Worm (Caenorhabditis elegans): ENCODE data around the gene C34C6.9.

The C34C6.9 gene

DNA sequence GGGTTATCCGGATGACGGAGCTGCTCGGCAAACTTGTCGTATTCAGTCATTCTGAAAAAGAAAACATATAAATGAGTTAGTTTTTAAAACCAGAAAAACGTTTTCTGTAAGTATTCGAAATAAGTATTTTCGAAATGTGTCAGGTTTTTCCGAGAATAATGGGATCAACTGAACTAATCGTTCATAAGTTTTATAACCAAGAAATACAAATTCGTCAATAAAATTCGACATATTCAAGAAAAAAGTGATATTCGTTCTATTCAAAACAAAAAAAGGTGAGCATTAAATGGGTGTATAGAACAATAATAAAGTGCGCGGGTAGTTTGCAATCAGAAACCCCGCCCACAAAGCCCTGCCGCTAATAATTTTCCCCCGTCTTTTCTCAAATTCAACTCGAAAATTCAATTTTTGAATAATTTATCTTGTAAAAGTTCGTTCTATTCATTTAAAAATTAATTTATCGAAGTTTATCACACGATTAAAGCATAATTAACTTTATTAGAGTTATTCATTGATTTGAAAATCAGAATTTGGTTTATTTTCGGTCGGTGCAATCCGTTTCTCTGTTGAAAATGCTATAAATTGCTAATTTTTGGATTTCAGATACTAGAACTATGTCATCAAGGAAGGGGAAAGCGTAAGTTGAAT lies 30.6 kb downstream of the C34C6.9 start, which contains the start of the genes cyn-11 and T01B7.5:
TSS of gene cyn-11 (minus strand) at position 51 of the 648 bp plus-strand sequence.
TSS of gene T01B7.5 (plus strand) at position 598 of the 648 bp plus-strand sequence.
- TF ChIP-seq tab-1 (GFP tag; IDR thresholded peaks at IDR 0.05) (no peak), med-1 (GFP tag; optimal IDR thresholded peaks at IDR 0.05; ENCODE audit: insufficient read depth) (peak; percentile 46), cog-1 (tag; optimal IDR thresholded peaks at IDR 0.05) (peak; percentile 10), flt-1 (GFP tag; IDR thresholded peaks at IDR 0.05) (peak; percentile 37), ref-1 (GFP tag; conservative IDR thresholded peaks at IDR 0.05) (no peak), ztf-23 (GFP tag; IDR thresholded peaks at IDR 0.05) (peak; percentile 81)

DNA sequence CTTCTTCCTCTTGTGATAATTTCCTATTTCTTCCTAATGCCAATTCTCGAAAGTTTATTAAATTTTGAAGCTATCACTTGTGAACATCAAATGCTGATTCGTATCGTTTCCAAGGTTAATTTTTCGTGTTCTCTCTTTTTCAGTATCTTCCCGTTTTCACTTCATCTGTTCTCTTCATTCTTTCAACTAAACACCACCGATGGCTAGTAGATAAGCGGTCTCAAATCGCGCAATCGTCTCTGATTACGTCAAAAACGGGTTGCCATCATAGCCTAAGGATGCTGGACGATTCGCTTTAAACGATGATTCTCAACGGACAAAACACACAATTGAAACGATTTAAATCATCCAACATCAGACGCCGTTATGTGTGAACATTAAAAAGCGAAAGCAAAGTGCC lies 31.9 kb downstream of the C34C6.9 start:
- TF ChIP-seq ref-1 (GFP tag; conservative IDR thresholded peaks at IDR 0.05): no peak
- no peak for TF ChIP-seq flt-1 (GFP tag; IDR thresholded peaks at IDR 0.05)
- no peak for TF ChIP-seq T22C8.4 (GFP tag; IDR thresholded peaks at IDR 0.05)
- TF ChIP-seq klf-2 (GFP tag; conservative IDR thresholded peaks at IDR 0.05): no peak
- TF ChIP-seq ztf-29 (GFP tag; IDR thresholded peaks at IDR 0.05): no peak
- TF ChIP-seq med-1 (GFP tag; optimal IDR thresholded peaks at IDR 0.05; ENCODE audit: insufficient read depth): no peak

DNA sequence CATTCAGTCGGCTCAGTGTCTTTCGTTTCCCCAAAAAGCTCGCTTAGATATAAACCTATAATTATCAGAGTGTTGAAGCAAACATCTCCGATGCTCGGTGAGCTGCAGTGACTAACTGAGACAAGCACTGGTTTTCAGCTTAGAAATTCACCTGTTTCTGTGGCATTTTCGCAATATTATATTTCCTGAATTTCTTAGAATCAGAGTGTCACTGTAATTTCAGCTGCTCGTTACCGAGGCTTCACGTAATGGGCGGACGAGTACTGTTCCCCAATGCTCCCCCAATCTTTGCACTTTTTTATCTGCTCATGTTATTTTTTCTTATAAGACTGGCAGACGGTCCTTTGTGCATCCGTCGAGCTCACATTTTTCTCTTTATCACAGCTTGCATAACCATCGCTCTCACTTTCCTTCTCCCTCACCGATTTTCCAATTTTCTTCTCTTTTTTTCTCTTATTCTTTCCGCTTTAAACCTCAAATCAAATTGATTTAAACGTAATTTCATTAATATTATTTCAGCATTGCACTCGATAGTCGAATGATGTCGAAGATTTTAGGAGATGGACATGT lies 36.3 kb downstream of the C34C6.9 start, which contains the start of gene trcs-2:
TSS of gene trcs-2 (plus strand) at position 520 of the 570 bp plus-strand sequence.
- no peak for TF ChIP-seq tab-1 (GFP tag; IDR thresholded peaks at IDR 0.05)
- no peak for TF ChIP-seq flt-1 (GFP tag; IDR thresholded peaks at IDR 0.05)
- no peak for TF ChIP-seq ztf-23 (GFP tag; IDR thresholded peaks at IDR 0.05)
- TF ChIP-seq cog-1 (tag; optimal IDR thresholded peaks at IDR 0.05): no peak
- no peak for TF ChIP-seq T22C8.4 (GFP tag; IDR thresholded peaks at IDR 0.05)
- no peak for TF ChIP-seq klf-2 (GFP tag; conservative IDR thresholded peaks at IDR 0.05)
- TF ChIP-seq ref-1 (GFP tag; conservative IDR thresholded peaks at IDR 0.05): no peak
- no peak for TF ChIP-seq med-1 (GFP tag; optimal IDR thresholded peaks at IDR 0.05; ENCODE audit: insufficient read depth)
- TF ChIP-seq ztf-29 (GFP tag; IDR thresholded peaks at IDR 0.05): no peak

DNA sequence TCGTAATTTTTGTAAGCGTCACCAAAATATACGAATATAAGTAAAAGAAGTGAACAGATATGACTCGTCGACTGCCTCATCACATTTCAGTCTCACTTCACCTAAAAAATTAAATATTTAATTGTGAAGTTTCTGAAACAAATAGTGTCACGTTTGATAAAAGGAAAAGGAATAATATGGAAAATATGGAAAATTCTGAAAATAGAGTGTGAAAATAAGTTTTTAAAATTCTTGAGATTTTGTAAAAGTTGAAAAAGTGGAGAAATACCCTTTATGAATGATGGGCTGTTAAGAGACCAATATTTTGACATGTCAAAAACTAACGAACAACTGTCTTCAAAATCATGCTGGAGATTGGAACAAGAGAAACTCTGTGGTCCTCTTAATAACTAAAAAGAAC lies 41.0 kb downstream of the C34C6.9 start, which contains the start of gene T01B7.9:
TSS of gene T01B7.9 (minus strand) at position 101 of the 400 bp plus-strand sequence.
- TF ChIP-seq med-1 (GFP tag; optimal IDR thresholded peaks at IDR 0.05; ENCODE audit: insufficient read depth) (no peak), cog-1 (tag; optimal IDR thresholded peaks at IDR 0.05) (no peak), T22C8.4 (GFP tag; IDR thresholded peaks at IDR 0.05) (no peak), klf-2 (GFP tag; conservative IDR thresholded peaks at IDR 0.05) (no peak), flt-1 (GFP tag; IDR thresholded peaks at IDR 0.05) (no peak), tab-1 (GFP tag; IDR thresholded peaks at IDR 0.05) (no peak), ztf-29 (GFP tag; IDR thresholded peaks at IDR 0.05) (no peak), ztf-23 (GFP tag; IDR thresholded peaks at IDR 0.05) (no peak), ref-1 (GFP tag; conservative IDR thresholded peaks at IDR 0.05) (no peak)

DNA sequence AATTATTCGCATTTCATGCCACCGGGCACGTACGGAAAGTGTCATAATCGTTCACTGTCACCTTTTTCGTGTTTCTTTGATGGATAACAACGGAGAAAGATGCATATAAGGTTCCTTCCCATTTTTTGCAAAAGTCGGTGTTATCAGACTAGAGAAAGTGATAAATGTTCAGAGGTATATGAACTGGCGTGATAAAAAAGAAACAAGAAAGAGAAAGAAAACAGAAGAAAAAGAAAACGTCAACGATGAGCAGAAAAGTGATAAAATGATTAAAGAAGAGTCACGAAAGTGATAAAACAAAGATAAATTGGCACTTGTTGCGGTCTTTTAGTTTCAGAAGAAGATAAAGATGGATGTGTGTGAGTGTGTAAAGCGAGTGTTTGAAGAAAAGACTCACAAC lies 44.6 kb downstream of the C34C6.9 start:
- no peak for TF ChIP-seq tab-1 (GFP tag; IDR thresholded peaks at IDR 0.05)
- no peak for TF ChIP-seq klf-2 (GFP tag; conservative IDR thresholded peaks at IDR 0.05)
- TF ChIP-seq ref-1 (GFP tag; conservative IDR thresholded peaks at IDR 0.05): no peak
- no peak for TF ChIP-seq flt-1 (GFP tag; IDR thresholded peaks at IDR 0.05)
- no peak for TF ChIP-seq ztf-29 (GFP tag; IDR thresholded peaks at IDR 0.05)
- TF ChIP-seq ztf-23 (GFP tag; IDR thresholded peaks at IDR 0.05): no peak
- TF ChIP-seq T22C8.4 (GFP tag; IDR thresholded peaks at IDR 0.05): no peak
- TF ChIP-seq cog-1 (tag; optimal IDR thresholded peaks at IDR 0.05): no peak
- no peak for TF ChIP-seq med-1 (GFP tag; optimal IDR thresholded peaks at IDR 0.05; ENCODE audit: insufficient read depth)

DNA sequence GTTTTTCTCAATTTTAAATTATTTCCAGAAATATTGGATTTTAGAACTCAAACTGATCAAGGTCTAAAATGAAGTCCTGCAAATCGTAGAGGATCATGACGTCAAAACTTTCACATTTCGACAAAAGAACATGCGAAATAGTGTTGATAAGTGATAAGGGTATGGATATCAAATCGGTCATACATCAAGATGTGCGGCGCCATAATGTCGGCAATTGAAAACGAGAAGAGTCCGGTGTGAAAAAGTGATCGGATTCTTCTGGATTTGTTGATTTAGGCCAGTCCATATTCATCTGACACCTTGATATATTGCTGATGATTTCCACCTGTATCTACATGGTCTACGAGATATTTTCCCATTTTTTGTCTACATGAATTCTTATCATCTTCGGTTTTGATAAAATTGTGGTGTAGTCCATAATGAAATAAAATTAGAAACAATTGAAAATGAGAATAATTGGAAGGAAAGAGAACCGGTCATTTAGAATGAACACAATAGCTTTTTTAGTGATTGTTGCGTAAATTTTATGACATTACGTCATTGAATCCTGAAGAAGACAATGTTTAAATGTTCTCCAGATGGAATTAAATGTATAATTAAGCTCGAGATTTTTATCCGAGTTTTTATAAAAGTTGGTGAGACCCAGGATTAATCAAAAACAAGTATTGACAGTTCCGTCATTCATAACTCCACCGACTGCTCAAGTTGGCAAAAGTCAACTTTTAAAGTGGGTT lies 45.4 kb downstream of the C34C6.9 start:
- TF ChIP-seq cog-1 (tag; optimal IDR thresholded peaks at IDR 0.05): no peak
- TF ChIP-seq ztf-29 (GFP tag; IDR thresholded peaks at IDR 0.05): no peak
- TF ChIP-seq ref-1 (GFP tag; conservative IDR thresholded peaks at IDR 0.05): no peak
- TF ChIP-seq T22C8.4 (GFP tag; IDR thresholded peaks at IDR 0.05): no peak
- TF ChIP-seq klf-2 (GFP tag; conservative IDR thresholded peaks at IDR 0.05): no peak
- TF ChIP-seq tab-1 (GFP tag; IDR thresholded peaks at IDR 0.05): no peak
- TF ChIP-seq med-1 (GFP tag; optimal IDR thresholded peaks at IDR 0.05; ENCODE audit: insufficient read depth): no peak
- TF ChIP-seq flt-1 (GFP tag; IDR thresholded peaks at IDR 0.05): no peak

DNA sequence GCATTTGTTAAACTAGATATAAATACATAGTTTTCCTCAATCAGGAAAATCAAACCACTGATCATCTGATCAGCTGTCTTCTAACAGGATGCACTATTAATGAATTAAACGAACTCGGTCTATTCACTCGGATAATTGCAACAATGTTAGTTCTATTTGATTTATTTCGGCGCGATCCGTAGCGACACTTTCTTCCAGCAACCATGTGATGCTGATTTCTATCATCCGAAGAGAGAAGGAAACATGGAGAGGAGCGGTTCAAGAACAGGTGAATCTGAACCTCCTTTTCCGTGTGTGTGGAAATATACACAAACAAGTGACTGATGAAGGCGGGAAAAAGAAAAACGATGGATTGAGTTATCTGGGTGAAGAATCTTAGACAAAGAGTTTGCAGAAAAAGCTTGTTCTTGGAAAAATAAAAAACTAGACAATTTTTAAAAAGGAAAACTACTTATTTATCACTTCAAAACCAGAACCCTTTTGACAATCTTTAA lies 46.1 kb downstream of the C34C6.9 start:
- TF ChIP-seq tab-1 (GFP tag; IDR thresholded peaks at IDR 0.05) (no peak), ztf-23 (GFP tag; IDR thresholded peaks at IDR 0.05) (no peak), T22C8.4 (GFP tag; IDR thresholded peaks at IDR 0.05) (no peak), ztf-29 (GFP tag; IDR thresholded peaks at IDR 0.05) (no peak), ref-1 (GFP tag; conservative IDR thresholded peaks at IDR 0.05) (no peak), med-1 (GFP tag; optimal IDR thresholded peaks at IDR 0.05; ENCODE audit: insufficient read depth) (no peak), klf-2 (GFP tag; conservative IDR thresholded peaks at IDR 0.05) (no peak), cog-1 (tag; optimal IDR thresholded peaks at IDR 0.05) (no peak), flt-1 (GFP tag; IDR thresholded peaks at IDR 0.05) (no peak)

DNA sequence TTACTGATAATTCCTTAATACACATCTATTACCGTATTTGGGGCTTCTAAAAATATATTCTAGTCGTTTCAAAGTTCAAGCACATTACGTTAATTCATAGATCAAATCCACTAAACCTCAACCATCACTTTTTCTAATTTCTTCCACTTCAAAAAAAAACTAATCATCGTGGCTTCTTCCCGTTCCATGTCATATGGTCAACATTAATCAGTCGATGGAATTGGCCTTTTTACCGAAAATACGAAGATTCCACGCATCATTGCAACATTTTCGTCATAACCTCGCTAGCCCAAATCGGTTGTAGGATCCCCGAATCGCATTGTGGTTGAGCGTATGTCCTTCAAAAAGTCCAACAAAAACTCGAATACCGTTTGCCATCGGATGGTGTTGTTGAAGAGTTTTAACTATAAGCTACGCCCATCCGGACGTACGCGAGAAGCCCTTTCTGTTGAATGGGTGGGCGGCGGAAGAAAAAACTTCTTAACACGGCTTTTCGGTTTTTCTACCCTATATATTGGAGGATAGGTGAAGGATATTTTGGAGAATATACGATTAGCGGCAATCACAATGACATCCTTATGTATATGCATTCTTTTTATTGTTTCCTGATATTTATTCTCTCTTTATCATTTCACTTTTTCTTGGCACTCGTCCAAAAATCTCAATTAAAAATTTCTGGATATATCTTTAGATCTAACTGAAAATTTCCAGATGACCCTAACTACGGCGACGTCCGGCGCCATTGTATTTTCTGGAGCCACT lies 46.8 kb downstream of the C34C6.9 start, which contains the start of gene rol-6:
TSS of gene rol-6 (plus strand) at position 712 of the 762 bp plus-strand sequence.
- TF ChIP-seq med-1 (GFP tag; optimal IDR thresholded peaks at IDR 0.05; ENCODE audit: insufficient read depth) (no peak), ztf-29 (GFP tag; IDR thresholded peaks at IDR 0.05) (no peak), cog-1 (tag; optimal IDR thresholded peaks at IDR 0.05) (no peak), flt-1 (GFP tag; IDR thresholded peaks at IDR 0.05) (no peak), tab-1 (GFP tag; IDR thresholded peaks at IDR 0.05) (no peak), ztf-23 (GFP tag; IDR thresholded peaks at IDR 0.05) (no peak), klf-2 (GFP tag; conservative IDR thresholded peaks at IDR 0.05) (no peak), ref-1 (GFP tag; conservative IDR thresholded peaks at IDR 0.05) (no peak), T22C8.4 (GFP tag; IDR thresholded peaks at IDR 0.05) (no peak)
